Fruit fly (Drosophila melanogaster) whole organism, wandering third instar larva: Measurements from ENCODE around the gene CG7142.

Experiments
- Abd-B ChIP-seq: fragments of >200 bp; optimal IDR thresholded peaks from 2 replicates; lab custom pipeline; 2017; ENCODE audit warnings: missing biosample characterization, missing genetic modification characterization
- CG32264 ChIP-seq: fragments of 200-800 bp; sonication (Bioruptor generic); optimal IDR thresholded peaks from 2 replicates; lab custom pipeline; 2016; ENCODE audit warnings: missing biosample characterization, missing genetic modification characterization
- CG9705 ChIP-seq: fragments of 200-800 bp; sonication (Bioruptor generic); optimal IDR thresholded peaks from 2 replicates; lab custom pipeline; 2018; ENCODE audit warnings: missing biosample characterization, mild to moderate bottlenecking, missing genetic modification characterization
- CrebA ChIP-seq: fragments of 200-800 bp; sonication (Bioruptor generic); optimal IDR thresholded peaks from 2 replicates; lab custom pipeline; 2016; ENCODE audit warnings: missing biosample characterization, mild to moderate bottlenecking, missing genetic modification characterization, borderline replicate concordance
- Dfd ChIP-seq: fragments of >200 bp; optimal IDR thresholded peaks from 2 replicates; lab custom pipeline; 2017; ENCODE audit warnings: missing biosample characterization, missing genetic modification characterization
- Dif ChIP-seq: fragments of 200-275, 200-300 bp; sonication (Bioruptor generic); optimal IDR thresholded peaks from 2 replicates; lab custom pipeline; 2018; ENCODE audit warnings: missing biosample characterization, missing genetic modification characterization; ENCODE audit not compliant: partially characterized antibody
- HLH106 ChIP-seq: fragments of 200-800 bp; optimal IDR thresholded peaks from 3 replicates; lab custom pipeline; 2019; ENCODE audit warnings: missing biosample characterization, mild to moderate bottlenecking, missing genetic modification characterization, moderate library complexity
- Jra ChIP-seq: sonication (Bioruptor generic); optimal IDR thresholded peaks from 2 replicates; lab custom pipeline; 2016; ENCODE audit warnings: missing biosample characterization, missing genetic modification characterization
- Myc ChIP-seq: fragments of >200 bp; optimal IDR thresholded peaks from 2 replicates; lab custom pipeline; 2017
- Rel ChIP-seq, 2 experiments: fragments of 200-800 bp; sonication (Bioruptor generic) in 1 of 2; optimal IDR thresholded peaks; 2 replicates in 1 of 2; 3 replicates in 1 of 2; lab custom pipeline; 2016 to 2019; ENCODE audit warnings: mild to moderate bottlenecking in 2 of 2, missing biosample characterization in 2 of 2, missing genetic modification characterization in 2 of 2, moderate library complexity in 1 of 2
- Sp1 ChIP-seq: fragments of 200-800 bp; sonication (Bioruptor generic); optimal IDR thresholded peaks from 3 replicates; lab custom pipeline; 2019; ENCODE audit warnings: missing biosample characterization, mild to moderate bottlenecking, missing genetic modification characterization, moderate library complexity
- Vsx2 ChIP-seq: fragments of 200-300, 225-300 bp; sonication (Bioruptor generic); optimal IDR thresholded peaks from 2 replicates; lab custom pipeline; 2018; ENCODE audit warnings: missing biosample characterization, missing genetic modification characterization; ENCODE audit not compliant: partially characterized antibody
- br ChIP-seq: fragments of 200-800 bp; sonication (Bioruptor generic); optimal IDR thresholded peaks from 2 replicates; lab custom pipeline; 2016; ENCODE audit warnings: missing biosample characterization, missing genetic modification characterization
- brk ChIP-seq: fragments of 200-800 bp; sonication (Bioruptor generic); optimal IDR thresholded peaks from 2 replicates; lab custom pipeline; 2016; ENCODE audit warnings: missing biosample characterization, mild to moderate bottlenecking, missing genetic modification characterization
- dl ChIP-seq, 2 experiments: fragments of 175-275, 200-275 bp in 1 of 2; fragments of 200-275 bp in 1 of 2; sonication (Bioruptor generic); optimal IDR thresholded peaks; lab custom pipeline; 2018; ENCODE audit warnings: mild to moderate bottlenecking in 2 of 2, missing biosample characterization in 2 of 2, missing genetic modification characterization in 2 of 2, moderate library complexity in 2 of 2; ENCODE audit not compliant: partially characterized antibody in 2 of 2, insufficient read depth in 1 of 2
- dmrt93B ChIP-seq: fragments of 200-800 bp; sonication (Bioruptor generic); optimal IDR thresholded peaks from 2 replicates; lab custom pipeline; 2018; ENCODE audit warnings: missing biosample characterization, mild to moderate bottlenecking, missing genetic modification characterization
- ey ChIP-seq: fragments of 200-800 bp; sonication (Bioruptor generic); optimal IDR thresholded peaks from 2 replicates; lab custom pipeline; 2016; ENCODE audit warnings: missing biosample characterization, missing genetic modification characterization
- foxo ChIP-seq, 2 experiments: fragments of 200-800 bp; sonication (Bioruptor generic); optimal IDR thresholded peaks; 2 replicates in 1 of 2; 3 replicates in 1 of 2; lab custom pipeline; 2016 to 2017; ENCODE audit warnings: missing biosample characterization in 2 of 2, missing genetic modification characterization in 2 of 2
- fru ChIP-seq: fragments of 200-800 bp; sonication (Bioruptor generic); optimal IDR thresholded peaks from 3 replicates; lab custom pipeline; 2016; ENCODE audit warnings: missing biosample characterization, mild to moderate bottlenecking, missing genetic modification characterization
- h ChIP-seq: fragments of 200-800 bp; sonication (Bioruptor generic); optimal IDR thresholded peaks from 3 replicates; lab custom pipeline; 2016; ENCODE audit warnings: missing biosample characterization, mild to moderate bottlenecking, missing genetic modification characterization
- jim ChIP-seq: fragments of 175-275, 200-325 bp; sonication (Bioruptor generic); optimal IDR thresholded peaks from 2 replicates; lab custom pipeline; 2016; ENCODE audit warnings: missing biosample characterization, mild to moderate bottlenecking, missing genetic modification characterization
- pan ChIP-seq: fragments of >200 bp; optimal IDR thresholded peaks from 2 replicates; lab custom pipeline; 2017
- rgr ChIP-seq: fragments of 200-800 bp; sonication (Bioruptor generic); optimal IDR thresholded peaks from 3 replicates; lab custom pipeline; 2016; ENCODE audit warnings: missing biosample characterization, mild to moderate bottlenecking, missing genetic modification characterization
- sv ChIP-seq: fragments of 200-800 bp; sonication (Bioruptor generic); optimal IDR thresholded peaks from 3 replicates; lab custom pipeline; 2016; ENCODE audit warnings: missing biosample characterization, missing genetic modification characterization
- tai ChIP-seq: sonication (Bioruptor generic); optimal IDR thresholded peaks from 2 replicates; lab custom pipeline; 2016; ENCODE audit warnings: missing biosample characterization, missing genetic modification characterization
- usp ChIP-seq: fragments of >200 bp; optimal IDR thresholded peaks from 2 replicates; lab custom pipeline; 2017; ENCODE audit warnings: missing biosample characterization, missing genetic modification characterization
- woc ChIP-seq: sonication (Bioruptor generic); optimal IDR thresholded peaks from 2 replicates; lab custom pipeline; 2016; ENCODE audit warnings: missing biosample characterization, mild to moderate bottlenecking, missing genetic modification characterization

CG7142 gene

DNA sequence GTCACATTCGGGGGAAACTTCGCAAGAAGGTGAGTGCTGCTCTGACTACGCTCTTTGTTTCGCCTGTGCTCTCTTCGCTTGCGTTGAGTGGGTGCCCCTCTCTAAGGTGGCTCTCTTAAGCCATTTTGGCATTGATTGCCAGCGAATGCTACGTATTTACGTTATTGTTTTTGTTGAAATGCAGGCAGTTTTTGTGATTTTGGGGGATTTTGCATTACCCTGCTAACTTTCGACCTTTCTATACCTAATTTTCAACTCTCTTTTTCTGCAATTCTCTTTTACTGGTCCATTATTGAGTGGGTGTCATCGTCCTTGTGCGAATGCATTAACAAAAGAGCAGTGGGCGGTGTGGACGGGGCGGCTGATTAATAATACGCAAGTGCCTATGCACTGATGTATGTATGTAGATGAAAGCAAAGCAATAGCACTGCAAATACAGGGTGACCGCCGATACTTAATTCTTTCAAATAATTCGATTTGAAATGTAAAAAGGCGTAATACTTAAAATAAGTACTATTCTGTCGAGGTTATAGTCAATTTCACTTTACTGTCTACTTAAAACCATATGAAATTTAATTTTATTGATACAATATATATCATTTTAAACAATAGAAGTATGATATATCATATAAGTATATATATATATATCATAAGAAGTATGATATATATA lies 4.1 kb downstream of the CG7142 start (continued):
- TF ChIP-seq rgr (GFP tag; lab: Kevin White, UChicago) (peak; percentile 10), CrebA (GFP tag; lab: Kevin White, UChicago) (no peak), HLH106 (peak; percentile 19), Rel (GFP tag; optimal IDR thresholded peaks at IDR 0.05; lab: Kevin White, UChicago) (peak; percentile 35), Rel (tag; optimal IDR thresholded peaks at IDR 0.05; lab: Kevin White, UChicago) (peak; percentile 96), foxo (GFP tag; optimal IDR thresholded peaks at IDR 0.05; lab: Kevin White, UChicago) (peak in 1 of 2 experiments; percentile 42), Dif (peak; percentile 92), pan (no peak), fru (GFP tag; lab: Kevin White, UChicago) (no peak), dmrt93B (GFP tag; lab: Kevin White, UChicago) (no peak), Myc (lab: Kevin White, UChicago) (no peak), Sp1 (GFP tag; lab: Kevin White, UChicago) (no peak), jim (GFP tag; lab: Kevin White, UChicago) (no peak), woc (GFP tag; lab: Kevin White, UChicago) (no peak), tai (GFP tag; lab: Kevin White, UChicago) (no peak), CG9705 (GFP tag; lab: Kevin White, UChicago) (no peak), usp (GFP tag; lab: Kevin White, UChicago) (no peak)

DNA sequence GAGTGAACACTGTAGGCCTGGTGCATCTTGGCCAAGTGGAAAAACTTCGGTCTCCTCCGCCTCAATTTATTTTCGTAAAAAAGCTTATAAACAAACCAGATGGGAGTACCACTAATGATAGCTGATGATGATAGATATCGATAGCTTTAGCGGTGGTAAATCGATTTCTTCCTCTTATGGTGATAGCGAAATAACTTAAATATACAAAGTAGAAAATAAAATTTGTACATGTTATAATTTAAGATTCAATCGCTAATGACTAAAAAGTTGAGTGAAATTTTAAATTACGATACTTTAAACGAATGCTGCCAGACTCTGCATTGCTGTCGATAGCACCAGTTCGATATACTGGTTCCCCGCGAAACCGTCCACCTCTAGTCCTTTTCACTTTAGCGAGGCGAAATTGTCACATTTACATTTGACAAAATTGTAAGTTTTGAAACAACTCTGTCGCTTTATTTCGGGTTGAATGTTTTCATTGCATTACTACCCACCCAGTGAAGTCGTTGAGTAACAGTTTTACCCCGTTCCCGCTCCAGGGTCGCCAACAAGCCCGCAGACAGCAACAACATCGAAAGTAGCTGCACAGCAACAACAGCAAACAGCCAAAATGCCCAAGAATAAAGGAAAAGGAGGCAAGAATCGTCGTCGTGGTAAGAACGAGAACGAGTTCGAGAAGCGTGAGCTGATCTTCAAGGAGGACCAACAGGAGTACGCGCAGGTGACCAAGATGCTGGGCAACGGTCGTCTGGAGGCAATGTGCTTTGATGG lies 4.8 kb downstream of the CG7142 start, which contains the start of the genes Vps39 and eIF1A:
Vps39 (minus strand) TSS at position 119 of the 771 bp plus-strand sequence.
eIF1A (plus strand) TSS at position 338 of the 771 bp plus-strand sequence.
- TF ChIP-seq sv (GFP tag; lab: Kevin White, UChicago): peak; percentile 42
- TF ChIP-seq ey (GFP tag; lab: Kevin White, UChicago): peak; percentile 16
- no peak for TF ChIP-seq CG32264
- no peak for TF ChIP-seq h
- peak; percentile 13 for TF ChIP-seq Myc (lab: Kevin White, UChicago)
- TF ChIP-seq CG9705 (GFP tag; lab: Kevin White, UChicago): peak; percentile 17
- TF ChIP-seq Vsx2 (GFP tag; lab: Kevin White, UChicago): no peak
- peak in 1 of 2 experiments; percentile 36 for TF ChIP-seq foxo (GFP tag; optimal IDR thresholded peaks at IDR 0.05; lab: Kevin White, UChicago)
- no peak for TF ChIP-seq Abd-B (GFP tag; lab: Kevin White, UChicago)
- TF ChIP-seq br (GFP tag; lab: Kevin White, UChicago): peak; percentile 47
- TF ChIP-seq Jra (GFP tag; lab: Kevin White, UChicago): peak; percentile 69
- TF ChIP-seq fru (GFP tag; lab: Kevin White, UChicago): peak; percentile 39

DNA sequence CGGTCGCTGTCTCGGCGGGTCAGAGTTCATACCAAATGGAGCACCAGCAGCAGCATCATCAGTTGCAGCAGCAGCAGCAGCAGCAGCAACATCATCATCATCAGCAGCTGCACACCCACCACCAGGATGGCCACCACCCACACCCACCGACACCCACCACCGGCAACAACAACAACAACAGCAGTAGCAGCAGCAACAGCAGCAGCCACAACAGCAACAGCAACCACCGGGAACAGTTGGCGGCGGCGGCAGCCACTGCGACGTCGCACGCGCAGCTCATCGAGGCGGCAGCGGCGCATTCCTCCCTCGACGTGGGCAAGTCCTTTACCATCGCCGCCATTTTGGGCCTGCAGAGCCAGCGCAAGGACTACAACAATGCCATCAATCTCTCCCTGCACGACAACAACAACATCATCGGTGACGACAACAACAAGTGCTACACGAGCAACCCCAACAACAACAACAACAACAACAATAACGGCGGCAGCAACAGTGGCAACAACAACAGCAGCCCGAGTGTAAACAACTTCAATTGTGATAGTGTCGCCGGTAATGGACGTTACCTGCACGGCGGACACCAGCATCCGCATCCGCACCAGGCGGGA lies 9.5 kb downstream of the CG7142 start:
- TF ChIP-seq Dfd (GFP tag; lab: Kevin White, UChicago) (peak; percentile 89), foxo (GFP tag; optimal IDR thresholded peaks at IDR 0.05; lab: Kevin White, UChicago) (no peak)

DNA sequence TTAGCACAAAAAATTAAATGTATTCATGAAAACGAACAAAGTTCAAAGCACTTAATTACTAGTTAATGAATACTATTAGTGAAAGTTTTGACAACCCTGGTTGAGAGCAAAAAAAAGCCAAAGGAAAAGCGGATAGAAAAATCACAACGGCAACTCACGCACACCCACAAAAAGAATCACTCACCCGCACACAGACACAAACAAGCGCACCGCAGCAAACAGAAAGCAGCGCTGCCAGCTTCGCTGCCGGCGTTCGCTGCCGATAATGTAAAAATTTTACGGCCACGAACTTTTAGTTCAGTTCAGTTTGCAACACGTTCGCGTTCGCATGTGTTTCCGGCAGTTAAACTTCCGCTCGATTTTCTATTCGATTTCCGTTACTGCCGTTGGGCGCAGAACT lies 11.8 kb downstream of the CG7142 start, which contains the start of gene CG18599:
CG18599 (plus strand) TSS at position 301 of the 400 bp plus-strand sequence.
- TF ChIP-seq CG9705 (GFP tag; lab: Kevin White, UChicago) (no peak), h (no peak), Myc (lab: Kevin White, UChicago) (no peak), dl (GFP tag; optimal IDR thresholded peaks at IDR 0.05; lab: Kevin White, UChicago; ENCODE audit: insufficient read depth in 1 of 2, partially characterized antibody in 2 of 2) (no peak), Dif (no peak)

DNA sequence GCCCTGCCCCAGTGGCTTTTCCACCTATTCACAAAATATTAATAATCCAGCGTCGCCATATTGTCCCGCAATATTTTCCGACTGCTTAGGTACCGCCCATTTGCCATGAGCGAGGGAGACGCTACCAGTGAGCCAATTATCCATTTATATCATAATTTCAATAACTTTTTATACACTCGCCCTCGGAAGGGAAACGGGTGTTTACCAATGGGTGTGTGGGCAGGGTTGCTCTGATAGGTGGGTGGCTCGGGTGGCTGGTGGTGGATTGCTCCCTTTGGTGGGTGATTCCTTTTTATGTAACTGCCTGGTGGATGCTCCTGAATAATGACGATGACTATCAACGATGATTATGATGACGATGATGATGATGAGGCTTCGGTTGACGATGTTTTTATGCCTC lies 12.7 kb downstream of the CG7142 start:
- TF ChIP-seq CG32264 (no peak), Vsx2 (GFP tag; lab: Kevin White, UChicago) (peak; percentile 44), Dif (no peak), brk (GFP tag; lab: Kevin White, UChicago) (no peak)
